Worm (Caenorhabditis elegans) whole organism, young adult: ENCODE measurements around the gene M03C11.6.

Experiments
- F10E7.11 ChIP-seq: sonication (generic microtip); optimal IDR thresholded peaks from 2 replicates; lab custom pipeline; 2017; ENCODE audit warnings: mild to moderate bottlenecking, missing genetic modification characterization, moderate library complexity, missing compliant biosample characterization
- F37B4.10 ChIP-seq: fragments of 200-800 bp; sonication (Bioruptor generic); IDR thresholded peaks from 2 replicates; pipeline ENCODE4 v1.3.6; 2022; ENCODE audit warnings: missing genetic modification characterization, missing compliant biosample characterization
- Y53G8AR.9 ChIP-seq: fragments of 200-800 bp; sonication (Bioruptor generic); conservative IDR thresholded peaks from 2 replicates; pipeline ENCODE4 v1.3.6; 2022; ENCODE audit warnings: missing genetic modification reagents, missing genetic modification characterization, missing compliant biosample characterization
- atf-7 ChIP-seq: sonication (generic microtip); optimal IDR thresholded peaks from 2 replicates; lab custom pipeline; 2017; ENCODE audit warnings: mild to moderate bottlenecking, missing genetic modification characterization, missing compliant biosample characterization
- egl-18 ChIP-seq: fragments of 200-800 bp; sonication (Bioruptor generic); IDR thresholded peaks from 2 replicates; pipeline ENCODE4 v1.3.6; 2022; ENCODE audit warnings: missing genetic modification reagents, missing genetic modification characterization, missing compliant biosample characterization
- lin-26 ChIP-seq: fragments of 200-800 bp; sonication (Bioruptor generic); IDR thresholded peaks from 2 replicates; pipeline ENCODE4 v1.3.6; 2022; ENCODE audit warnings: missing genetic modification reagents, missing genetic modification characterization, missing compliant biosample characterization
- lin-35 ChIP-seq, 3 experiments: fragments of 150-350 bp in 2 of 3; sonication (generic microtip) in 1 of 3; optimal IDR thresholded peaks; 2 replicates each; lab custom pipeline; 2014 to 2018; ENCODE audit warnings: missing biosample characterization in 3 of 3, missing genetic modification characterization in 3 of 3, missing genetic modification reagents in 3 of 3
- nfya-1 ChIP-seq: sonication (generic microtip); optimal IDR thresholded peaks from 2 replicates; lab custom pipeline; 2017; ENCODE audit warnings: antibody characterized with exemption, missing compliant biosample characterization, missing genetic modification characterization, borderline replicate concordance; ENCODE audit not compliant: insufficient read depth
- snpc-1.3 ChIP-seq: sonication (generic microtip); optimal IDR thresholded peaks from 2 replicates; lab custom pipeline; 2017; ENCODE audit warnings: missing genetic modification characterization, mild to moderate bottlenecking, missing compliant biosample characterization, antibody characterized with exemption, moderate library complexity, missing genotype, missing genetic modification reagents; ENCODE audit not compliant: insufficient read depth
- snpc-4 ChIP-seq, 5 experiments: fragments of 150-350 bp in 1 of 5; sonication (generic microtip) in 4 of 5; optimal IDR thresholded peaks; 2 replicates each; lab custom pipeline; 2014 to 2018; ENCODE audit warnings: missing genetic modification characterization in 5 of 5, missing biosample characterization in 3 of 5, antibody characterized with exemption in 2 of 5, mild to moderate bottlenecking in 2 of 5, missing compliant biosample characterization in 2 of 5, missing genotype in 2 of 5, moderate library complexity in 2 of 5, missing genetic modification reagents in 1 of 5
- somi-1 ChIP-seq: fragments of 200-800 bp; sonication (Bioruptor generic); optimal IDR thresholded peaks from 2 replicates; lab custom pipeline; 2018; ENCODE audit warnings: mild to moderate bottlenecking, missing genetic modification characterization, missing compliant biosample characterization

DNA sequence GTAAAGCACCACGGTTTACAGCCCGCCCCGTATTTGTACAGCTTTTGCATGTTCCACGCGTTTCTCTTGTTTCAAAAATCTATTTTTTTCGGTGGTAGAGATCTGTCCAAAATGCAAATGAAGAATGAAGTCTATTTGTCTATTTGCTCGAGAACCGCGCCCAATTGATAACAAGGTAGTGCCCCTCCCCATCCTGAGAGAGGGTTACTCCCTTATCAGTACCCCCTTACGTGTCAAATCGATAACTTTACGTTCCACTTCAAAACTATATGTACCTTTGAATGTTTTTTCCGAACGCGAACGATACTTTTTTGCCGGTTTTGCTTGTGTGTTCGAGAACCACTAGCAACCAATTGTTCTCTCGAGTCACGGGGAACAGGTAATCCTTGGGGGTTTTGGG, 47.8 kb downstream of the M03C11.6 start:
- TF ChIP-seq lin-35 (GFP tag; optimal IDR thresholded peaks at IDR 0.05; lab: Kevin White, UChicago) (no peak), egl-18 (no peak), Y53G8AR.9 (GFP tag; lab: Robert Waterston, UW) (no peak), nfya-1 (no peak), somi-1 (no peak), F37B4.10 (GFP tag; lab: Robert Waterston, UW) (no peak), atf-7 (tag; lab: Kevin White, UChicago) (no peak), snpc-4 (GFP tag; optimal IDR thresholded peaks at IDR 0.05; lab: Kevin White, UChicago) (no peak), snpc-4 (tag; optimal IDR thresholded peaks at IDR 0.05; lab: Kevin White, UChicago) (no peak), lin-26 (GFP tag; lab: Robert Waterston, UW) (no peak), snpc-1.3 (tag; lab: Kevin White, UChicago) (no peak), F10E7.11 (tag; lab: Kevin White, UChicago) (no peak)
